Worm (Caenorhabditis elegans): ENCODE measurements around the gene C25D7.5.

DNA sequence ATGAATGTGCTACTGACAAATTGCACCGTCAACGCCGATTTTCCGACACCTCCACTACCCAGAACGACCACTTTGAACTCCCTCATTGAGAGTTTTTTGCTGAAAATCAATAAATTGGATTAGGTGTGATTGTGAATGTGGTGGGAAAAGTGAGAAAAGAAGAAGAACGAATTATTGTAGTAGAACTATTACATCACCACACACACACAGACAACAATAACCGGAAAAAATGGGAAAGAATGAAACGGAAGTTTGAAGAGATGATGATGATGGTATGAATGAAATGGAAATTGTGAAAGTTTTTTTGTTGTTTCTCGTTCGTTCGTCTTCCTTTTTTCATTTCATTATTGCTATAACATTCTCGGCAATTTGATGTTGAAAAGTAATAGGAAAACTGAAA lies 11.5 kb downstream of the C25D7.5 start, which contains the start of gene rap-2:
- TF ChIP-seq flt-1 (GFP tag; IDR thresholded peaks at IDR 0.05) (no peak), cog-1 (tag; optimal IDR thresholded peaks at IDR 0.05) (no peak), ztf-29 (GFP tag; IDR thresholded peaks at IDR 0.05) (no peak), klf-2 (GFP tag; conservative IDR thresholded peaks at IDR 0.05) (no peak), tab-1 (GFP tag; IDR thresholded peaks at IDR 0.05) (no peak)
